Worm (Caenorhabditis elegans) whole organism, L3 larva: Measurements from ENCODE around the gene kvs-5.

ENCODE experiments used
- R02D3.7 ChIP-seq: fragments of 150-350 bp; optimal IDR thresholded peaks from 2 replicates; lab custom pipeline; 2014; ENCODE audit warnings: missing biosample characterization, missing genetic modification characterization
- ZK546.5 ChIP-seq: sonication (generic microtip); optimal IDR thresholded peaks from 2 replicates; lab custom pipeline; 2017; ENCODE audit warnings: missing biosample characterization, missing genetic modification characterization
- ama-1 ChIP-seq: fragments of 150-350 bp; optimal IDR thresholded peaks from 2 replicates; lab custom pipeline; 2018
- ceh-16 ChIP-seq: sonication (generic microtip); optimal IDR thresholded peaks from 2 replicates; lab custom pipeline; 2017; ENCODE audit warnings: missing biosample characterization, missing genetic modification characterization
- ceh-28 ChIP-seq: fragments of 150-350 bp; optimal IDR thresholded peaks from 2 replicates; lab custom pipeline; 2014; ENCODE audit warnings: missing biosample characterization, missing genetic modification reagents, missing genetic modification characterization
- ceh-82 ChIP-seq: fragments of 150-350 bp; optimal IDR thresholded peaks from 2 replicates; lab custom pipeline; 2014; ENCODE audit warnings: missing biosample characterization, missing genetic modification characterization
- ceh-9 ChIP-seq: sonication (generic microtip); optimal IDR thresholded peaks from 2 replicates; lab custom pipeline; 2018; ENCODE audit warnings: missing biosample characterization, missing genetic modification characterization
- daf-12 ChIP-seq: fragments of 150-350 bp; optimal IDR thresholded peaks from 2 replicates; lab custom pipeline; 2014; ENCODE audit warnings: missing biosample characterization, missing genetic modification reagents, missing genetic modification characterization
- egl-27 ChIP-seq: sonication (generic microtip); optimal IDR thresholded peaks from 4 replicates; lab custom pipeline; 2017; ENCODE audit warnings: missing biosample characterization, missing genetic modification reagents, missing genetic modification characterization
- egl-5 ChIP-seq: fragments of 150-350 bp; optimal IDR thresholded peaks from 2 replicates; lab custom pipeline; 2017; ENCODE audit warnings: missing biosample characterization, missing genetic modification reagents, missing genetic modification characterization, inconsistent platforms
- elt-1 ChIP-seq: fragments of 150-350 bp; optimal IDR thresholded peaks from 2 replicates; lab custom pipeline; 2014; ENCODE audit warnings: missing biosample characterization, missing genetic modification characterization
- elt-2 ChIP-seq: sonication (generic microtip); optimal IDR thresholded peaks from 2 replicates; lab custom pipeline; 2016; ENCODE audit warnings: missing genetic modification reagents, mild to moderate bottlenecking, missing genetic modification characterization, missing compliant biosample characterization
- elt-3 ChIP-seq, 3 experiments: fragments of 150-350 bp in 1 of 3; sonication (generic microtip) in 2 of 3; optimal IDR thresholded peaks; 2 replicates in 2 of 3; 4 replicates in 1 of 3; lab custom pipeline; 2014 to 2017; ENCODE audit warnings: missing biosample characterization in 3 of 3, missing genetic modification characterization in 3 of 3
- eor-1 ChIP-seq, 2 experiments: fragments of 150-350 bp; optimal IDR thresholded peaks; 2 replicates each; lab custom pipeline; 2014 to 2018; ENCODE audit warnings: missing biosample characterization in 2 of 2, missing genetic modification characterization in 2 of 2
- fkh-10 ChIP-seq: sonication (generic microtip); optimal IDR thresholded peaks from 2 replicates; lab custom pipeline; 2017; ENCODE audit warnings: missing biosample characterization, missing genetic modification reagents, missing genetic modification characterization
- fkh-2 ChIP-seq: fragments of 150-350 bp; optimal IDR thresholded peaks from 2 replicates; lab custom pipeline; 2014; ENCODE audit warnings: missing biosample characterization, missing genetic modification reagents, missing genetic modification characterization
- hmg-11 ChIP-seq: sonication (generic microtip); optimal IDR thresholded peaks from 2 replicates; lab custom pipeline; 2016; ENCODE audit warnings: missing genetic modification characterization, missing compliant biosample characterization
- jun-1 ChIP-seq: fragments of 150-350 bp; optimal IDR thresholded peaks from 2 replicates; lab custom pipeline; 2014; ENCODE audit warnings: missing biosample characterization, missing genetic modification reagents, missing genetic modification characterization
- lin-15B ChIP-seq: fragments of 150-350 bp; optimal IDR thresholded peaks from 2 replicates; lab custom pipeline; 2014; ENCODE audit warnings: missing biosample characterization, missing genetic modification characterization
- lsy-12 ChIP-seq: sonication (generic microtip); optimal IDR thresholded peaks from 2 replicates; lab custom pipeline; 2016; ENCODE audit warnings: mild to moderate bottlenecking, missing genetic modification characterization, missing compliant biosample characterization
- mml-1 ChIP-seq: fragments of 150-350 bp; sonication (generic microtip); optimal IDR thresholded peaks from 3 replicates; lab custom pipeline; 2014; ENCODE audit warnings: missing biosample characterization, missing genetic modification characterization
- nfya-1 ChIP-seq: sonication (generic microtip); optimal IDR thresholded peaks from 2 replicates; lab custom pipeline; 2017; ENCODE audit warnings: missing genetic modification characterization, mild to moderate bottlenecking, missing compliant biosample characterization, antibody characterized with exemption, moderate library complexity; ENCODE audit not compliant: insufficient read depth
- nhr-11 ChIP-seq: fragments of 150-350 bp; optimal IDR thresholded peaks from 2 replicates; lab custom pipeline; 2014; ENCODE audit warnings: missing biosample characterization, missing genetic modification characterization
- nhr-23 ChIP-seq: fragments of 150-350 bp; optimal IDR thresholded peaks from 2 replicates; lab custom pipeline; 2014; ENCODE audit warnings: missing biosample characterization, missing genetic modification reagents, missing genetic modification characterization
- nhr-237 ChIP-seq: fragments of 150-350 bp; optimal IDR thresholded peaks from 2 replicates; lab custom pipeline; 2014; ENCODE audit warnings: missing biosample characterization, missing genetic modification characterization
- nhr-25 ChIP-seq: sonication (generic microtip); optimal IDR thresholded peaks from 2 replicates; lab custom pipeline; 2017; ENCODE audit warnings: missing biosample characterization, missing genetic modification characterization
- nhr-28 ChIP-seq: fragments of 150-350 bp; optimal IDR thresholded peaks from 2 replicates; lab custom pipeline; 2014; ENCODE audit warnings: missing biosample characterization, missing genetic modification characterization
- nhr-43 ChIP-seq: sonication (generic microtip); optimal IDR thresholded peaks from 2 replicates; lab custom pipeline; 2016; ENCODE audit warnings: mild to moderate bottlenecking, missing genetic modification characterization, missing compliant biosample characterization; ENCODE audit not compliant: poor library complexity, severe bottlenecking
- nhr-67 ChIP-seq: fragments of 150-350 bp; optimal IDR thresholded peaks from 2 replicates; lab custom pipeline; 2014; ENCODE audit warnings: missing biosample characterization, missing genetic modification characterization
- pha-4 ChIP-seq: fragments of 150-350 bp; optimal IDR thresholded peaks from 2 replicates; lab custom pipeline; 2014; ENCODE audit warnings: missing biosample characterization, missing genetic modification reagents, missing genetic modification characterization
- sea-2 ChIP-seq: fragments of 150-350 bp; sonication (generic microtip); optimal IDR thresholded peaks from 4 replicates; lab custom pipeline; 2014; ENCODE audit warnings: missing biosample characterization, missing genetic modification reagents, missing genetic modification characterization
- skn-1 ChIP-seq: fragments of 150-350 bp; optimal IDR thresholded peaks from 2 replicates; lab custom pipeline; 2014; ENCODE audit warnings: missing biosample characterization, missing genetic modification characterization
- snpc-4 ChIP-seq: fragments of 150-350 bp; optimal IDR thresholded peaks from 2 replicates; lab custom pipeline; 2014; ENCODE audit warnings: missing biosample characterization, missing genetic modification characterization
- unc-39 ChIP-seq: sonication (generic microtip); optimal IDR thresholded peaks from 4 replicates; lab custom pipeline; 2017; ENCODE audit warnings: missing biosample characterization, missing genetic modification characterization
- unc-62 ChIP-seq: fragments of 150-350 bp; sonication (generic microtip); optimal IDR thresholded peaks from 4 replicates; lab custom pipeline; 2014; ENCODE audit warnings: missing biosample characterization, missing genetic modification reagents, missing genetic modification characterization
- zag-1 ChIP-seq: fragments of 150-350 bp; optimal IDR thresholded peaks from 2 replicates; lab custom pipeline; 2014; ENCODE audit warnings: missing biosample characterization, missing genetic modification characterization
- ztf-11 ChIP-seq: fragments of 150-350 bp; optimal IDR thresholded peaks from 2 replicates; lab custom pipeline; 2014; ENCODE audit warnings: missing biosample characterization, missing genetic modification characterization
- ztf-4 ChIP-seq: fragments of 150-350 bp; optimal IDR thresholded peaks from 2 replicates; lab custom pipeline; 2014; ENCODE audit warnings: missing biosample characterization, missing genetic modification characterization

Gene kvs-5

DNA sequence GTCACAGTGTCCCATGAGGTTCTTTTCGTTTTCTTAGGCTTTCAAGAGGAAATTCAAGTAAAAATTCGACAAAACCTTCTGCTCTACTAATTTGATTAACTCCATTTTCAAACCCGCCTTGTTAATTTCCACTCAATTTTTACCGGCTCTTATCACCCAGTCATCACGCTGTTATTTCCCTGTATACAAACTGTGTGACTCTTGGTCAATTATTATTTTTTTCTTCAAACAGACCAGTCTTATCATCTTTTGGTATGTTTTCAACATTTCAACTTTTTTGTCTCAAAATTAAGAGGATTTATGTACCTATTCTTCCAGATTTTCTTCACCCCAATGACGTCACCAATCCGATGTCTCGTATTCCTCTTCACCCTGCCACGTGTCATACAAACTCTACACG is 41.9 kb downstream of the kvs-5 start, which contains the start of gene ugt-52:
TSS of gene ugt-52 (plus strand) at position 301 of the 400 bp plus-strand sequence.
- TF ChIP-seq nhr-237 (no peak), pha-4 (tag; lab: Kevin White, UChicago) (peak; percentile 9)

DNA sequence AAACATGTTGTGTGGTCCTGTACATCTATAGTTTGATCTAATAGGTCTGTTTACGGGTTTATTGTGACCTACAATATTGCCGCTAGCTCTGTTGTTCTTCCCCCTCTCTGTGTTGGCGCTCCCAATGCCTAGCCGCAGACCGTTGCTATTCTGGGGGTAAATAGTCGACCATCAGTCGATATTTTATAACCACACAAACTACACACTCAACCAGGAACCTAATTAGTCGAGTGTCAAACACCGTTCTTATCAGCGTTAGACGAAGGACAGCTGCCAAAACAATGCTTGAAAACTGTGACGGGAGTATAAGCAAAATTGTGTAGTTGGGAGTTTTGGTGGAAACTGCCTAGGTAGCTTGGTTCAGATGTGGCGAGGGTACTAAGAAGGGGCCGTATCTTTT is 45.8 kb downstream of the kvs-5 start:
- TF ChIP-seq nfya-1 (tag; lab: Kevin White, UChicago) (no peak), pha-4 (tag; lab: Kevin White, UChicago) (no peak), lsy-12 (no peak), mml-1 (tag; lab: Kevin White, UChicago) (no peak), ztf-11 (tag; lab: Kevin White, UChicago) (no peak), elt-1 (tag; lab: Kevin White, UChicago) (no peak), snpc-4 (tag; lab: Kevin White, UChicago) (no peak)
- TF ChIP-seq, all 47 proteins: peak for 0

- TF ChIP-seq snpc-4 (tag; lab: Kevin White, UChicago) (no peak), nhr-23 (tag; lab: Kevin White, UChicago) (no peak), nhr-43 (tag; lab: Kevin White, UChicago) (no peak), ZK546.5 (tag; lab: Kevin White, UChicago) (no peak), ama-1 (lab: Kevin White, UChicago) (no peak), nhr-67 (tag; lab: Kevin White, UChicago) (no peak), fkh-10 (GFP tag; lab: Kevin White, UChicago) (no peak), unc-39 (tag; lab: Kevin White, UChicago) (no peak)
- TF ChIP-seq, all 47 proteins: peak for 0
Observed at ce11 chrIV:787755-788154, 51.2 kb downstream of the kvs-5 start, which contains the start of gene F56B3.6. TSS of gene F56B3.6 (plus strand) at chrIV:788055.

DNA sequence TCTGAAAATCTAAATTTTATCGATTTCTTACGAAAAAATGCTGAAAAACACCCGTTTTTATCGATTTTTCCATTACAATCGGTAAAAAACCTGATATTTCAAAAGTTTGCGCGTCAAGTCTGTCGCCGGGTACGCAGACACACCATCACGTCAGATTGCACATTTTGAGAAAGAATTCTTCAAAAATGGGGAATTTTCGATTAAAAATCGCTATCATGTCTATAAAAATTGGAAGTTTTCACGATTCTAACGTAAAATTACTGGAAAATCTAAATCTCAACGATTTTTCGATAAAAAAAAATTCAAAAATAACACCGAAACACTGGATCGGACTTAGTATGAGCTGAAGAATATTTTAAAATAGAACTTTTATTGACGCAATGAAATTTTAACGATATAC is 57.7 kb downstream of the kvs-5 start, which contains the start of gene F56B3.4:
TSS of gene F56B3.4 (minus strand) at position 1 of the 400 bp plus-strand sequence.
- no peak for TF ChIP-seq ztf-11 (tag; lab: Kevin White, UChicago)
- TF ChIP-seq nfya-1 (tag; lab: Kevin White, UChicago): no peak
- no peak for TF ChIP-seq egl-5 (tag; lab: Kevin White, UChicago)
- no peak for TF ChIP-seq unc-62 (GFP tag; lab: Kevin White, UChicago)
- no peak for TF ChIP-seq unc-39 (tag; lab: Kevin White, UChicago)
- TF ChIP-seq pha-4 (tag; lab: Kevin White, UChicago): no peak
- TF ChIP-seq skn-1: no peak
- TF ChIP-seq ama-1 (lab: Kevin White, UChicago): no peak
- TF ChIP-seq nhr-28 (tag; lab: Kevin White, UChicago): no peak
- TF ChIP-seq ceh-82 (tag; lab: Kevin White, UChicago): no peak
- TF ChIP-seq hmg-11 (tag; lab: Kevin White, UChicago): no peak
- TF ChIP-seq sea-2 (GFP tag; lab: Kevin White, UChicago): no peak
- TF ChIP-seq lsy-12: no peak
- no peak for TF ChIP-seq nhr-237
- TF ChIP-seq, all 47 proteins: peak for 0

DNA sequence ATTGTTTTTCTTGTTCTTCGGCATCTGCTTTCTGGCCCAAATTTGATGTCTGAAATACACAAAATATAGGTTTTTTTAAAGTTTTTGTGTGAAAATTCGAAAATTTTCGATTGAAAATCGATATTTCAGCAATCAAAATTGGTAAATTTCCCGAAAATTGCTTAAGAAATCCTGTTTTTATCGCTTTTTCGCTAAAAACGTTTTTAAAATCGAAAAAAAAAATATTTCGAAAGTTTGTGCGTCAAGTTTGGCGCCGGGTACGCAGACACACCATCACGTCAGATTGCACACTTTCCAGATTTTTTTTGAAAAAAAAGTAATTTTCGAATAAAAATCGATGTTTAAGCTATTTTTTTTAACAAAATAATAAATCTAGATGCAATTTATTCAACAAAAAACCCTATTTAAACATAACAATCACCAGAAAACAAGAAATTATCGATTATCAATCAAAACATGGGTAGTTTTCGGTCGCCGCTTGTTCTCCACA is 58.9 kb downstream of the kvs-5 start, which contains the start of gene skr-18:
TSS of gene skr-18 (minus strand) at position 51 of the 490 bp plus-strand sequence.
- TF ChIP-seq elt-3 (tag; optimal IDR thresholded peaks at IDR 0.05; lab: Kevin White, UChicago) (no peak), eor-1 (tag; optimal IDR thresholded peaks at IDR 0.05; lab: Kevin White, UChicago) (no peak), ztf-11 (tag; lab: Kevin White, UChicago) (no peak), daf-12 (no peak), nhr-25 (tag; lab: Kevin White, UChicago) (no peak), jun-1 (tag; lab: Kevin White, UChicago) (no peak), fkh-10 (GFP tag; lab: Kevin White, UChicago) (no peak), ztf-4 (tag; lab: Kevin White, UChicago) (no peak), nhr-28 (tag; lab: Kevin White, UChicago) (no peak), zag-1 (tag; lab: Kevin White, UChicago) (no peak)

DNA sequence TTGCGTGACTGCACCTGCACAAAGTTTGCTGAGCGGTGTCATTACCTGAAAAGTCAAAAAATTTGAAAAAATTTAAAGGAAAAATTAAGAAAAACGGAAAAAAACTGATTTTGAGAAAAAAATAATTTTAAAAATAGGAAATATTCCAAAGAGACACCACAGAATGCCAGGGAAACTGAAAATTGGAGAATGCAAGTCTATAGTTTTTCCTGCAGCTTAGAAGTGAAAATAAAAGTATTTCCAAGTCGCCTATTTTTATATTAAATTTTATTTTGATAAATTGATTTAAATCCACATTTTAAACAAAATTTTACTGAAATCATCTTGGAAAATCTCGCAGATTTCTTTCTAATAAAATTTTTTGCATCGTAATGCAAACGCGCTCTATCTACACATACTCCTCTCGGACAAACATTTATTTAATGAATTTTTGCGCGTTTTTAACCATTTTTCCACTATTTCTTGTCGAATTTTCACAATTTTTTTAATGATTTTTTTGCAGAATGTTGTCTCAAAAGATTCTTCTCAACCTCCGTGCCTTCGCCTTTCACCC is 60.0 kb downstream of the kvs-5 start, which contains the start of the genes F56B3.11 and ech-5:
TSS of gene F56B3.11 (minus strand) at position 51 of the 553 bp plus-strand sequence.
TSS of gene ech-5 (plus strand) at position 503 of the 553 bp plus-strand sequence.
- peak; percentile 75 for TF ChIP-seq hmg-11 (tag; lab: Kevin White, UChicago)
- no peak for TF ChIP-seq ZK546.5 (tag; lab: Kevin White, UChicago)
- no peak for TF ChIP-seq elt-3 (tag; optimal IDR thresholded peaks at IDR 0.05; lab: Kevin White, UChicago)
- peak; percentile 92 for TF ChIP-seq lin-15B
- no peak for TF ChIP-seq egl-27 (tag; lab: Kevin White, UChicago)
- no peak for TF ChIP-seq unc-62 (GFP tag; lab: Kevin White, UChicago)
- TF ChIP-seq ceh-9 (tag; lab: Kevin White, UChicago): no peak
- TF ChIP-seq nhr-11 (tag; lab: Kevin White, UChicago): no peak
- TF ChIP-seq ztf-11 (tag; lab: Kevin White, UChicago): no peak
- no peak for TF ChIP-seq zag-1 (tag; lab: Kevin White, UChicago)
- no peak for TF ChIP-seq nhr-28 (tag; lab: Kevin White, UChicago)
- TF ChIP-seq ceh-16 (tag; lab: Kevin White, UChicago): no peak
- peak; percentile 28 for TF ChIP-seq nfya-1 (tag; lab: Kevin White, UChicago)
- TF ChIP-seq nhr-25 (tag; lab: Kevin White, UChicago): no peak
- TF ChIP-seq daf-12: no peak
- peak in 1 of 2 experiments; percentile 10 for TF ChIP-seq eor-1 (tag; optimal IDR thresholded peaks at IDR 0.05; lab: Kevin White, UChicago)
- TF ChIP-seq unc-39 (tag; lab: Kevin White, UChicago): no peak
- TF ChIP-seq fkh-2: no peak
- TF ChIP-seq R02D3.7 (tag; lab: Kevin White, UChicago): no peak
- no peak for TF ChIP-seq jun-1 (tag; lab: Kevin White, UChicago)
- TF ChIP-seq ceh-28: no peak
- TF ChIP-seq elt-1 (tag; lab: Kevin White, UChicago): peak; percentile 81
- TF ChIP-seq elt-2 (tag; lab: Kevin White, UChicago): peak; percentile 41
